Fruit fly (Drosophila melanogaster) whole organism, adult: Measurements from ENCODE around the gene Obp28a.
A peak's percentile ranks its signal among the peaks of the same experiment; 100 is the strongest.

Source experiments
- CG11617 ChIP-seq: fragments of 200-800 bp; sonication (Bioruptor generic); optimal IDR thresholded peaks from 2 replicates; lab custom pipeline; 2017; ENCODE audit warnings: mild to moderate bottlenecking, missing biosample characterization, missing genetic modification reagents, missing genetic modification characterization
- CG12768 ChIP-seq: fragments of 200-800 bp; sonication (Bioruptor generic); optimal IDR thresholded peaks from 2 replicates; lab custom pipeline; 2017; ENCODE audit warnings: missing biosample characterization, missing genetic modification characterization, mild to moderate bottlenecking, moderate library complexity, missing genetic modification reagents
- CG14711 ChIP-seq: fragments of 200-800 bp; sonication (Bioruptor generic); optimal IDR thresholded peaks from 2 replicates; lab custom pipeline; 2018; ENCODE audit warnings: missing biosample characterization, mild to moderate bottlenecking, missing genetic modification characterization, moderate library complexity
- CG1620 ChIP-seq: fragments of 200-800 bp; sonication (Bioruptor generic); optimal IDR thresholded peaks from 2 replicates; lab custom pipeline; 2016; ENCODE audit warnings: missing biosample characterization, missing genetic modification characterization
- CG33017 ChIP-seq: fragments of 200-800 bp; sonication (Bioruptor generic); optimal IDR thresholded peaks from 2 replicates; lab custom pipeline; 2018; ENCODE audit warnings: missing biosample characterization, mild to moderate bottlenecking, missing genetic modification characterization, moderate library complexity
- CG5204 ChIP-seq: fragments of 200-800 bp; sonication (Bioruptor generic); optimal IDR thresholded peaks from 2 replicates; lab custom pipeline; 2016; ENCODE audit warnings: missing biosample characterization, missing genetic modification characterization
- CG7045 ChIP-seq: fragments of 200-800 bp; sonication (Bioruptor generic); optimal IDR thresholded peaks from 2 replicates; lab custom pipeline; 2017; ENCODE audit warnings: missing biosample characterization, mild to moderate bottlenecking, missing genetic modification characterization
- CG7101 ChIP-seq: fragments of 200-800 bp; sonication (Bioruptor generic); optimal IDR thresholded peaks from 2 replicates; lab custom pipeline; 2018; ENCODE audit warnings: missing biosample characterization, mild to moderate bottlenecking, missing genetic modification characterization, moderate library complexity
- Clk ChIP-seq: fragments of 200-800 bp; sonication (Bioruptor generic); optimal IDR thresholded peaks from 2 replicates; lab custom pipeline; 2017; ENCODE audit warnings: missing biosample characterization, missing genetic modification characterization
- Crg-1 ChIP-seq: fragments of 200-800 bp; sonication (Bioruptor generic); optimal IDR thresholded peaks from 2 replicates; lab custom pipeline; 2016; ENCODE audit warnings: missing biosample characterization, missing genetic modification characterization
- Hr96 ChIP-seq: fragments of 200-800 bp; sonication (Bioruptor generic); optimal IDR thresholded peaks from 2 replicates; lab custom pipeline; 2016; ENCODE audit warnings: missing biosample characterization, missing genetic modification characterization
- Mnt ChIP-seq: fragments of 200-800 bp; sonication (Bioruptor generic); optimal IDR thresholded peaks from 2 replicates; lab custom pipeline; 2016; ENCODE audit warnings: missing biosample characterization, mild to moderate bottlenecking, missing genetic modification characterization
- bab1 ChIP-seq: fragments of 200-800 bp; sonication (Bioruptor generic); optimal IDR thresholded peaks from 3 replicates; lab custom pipeline; 2019; ENCODE audit warnings: missing biosample characterization, mild to moderate bottlenecking, missing genetic modification characterization, moderate library complexity
- cic ChIP-seq: fragments of 200-800 bp; sonication (Bioruptor generic); optimal IDR thresholded peaks from 2 replicates; lab custom pipeline; 2017; ENCODE audit warnings: missing biosample characterization, mild to moderate bottlenecking, missing genetic modification characterization, moderate library complexity
- cnc ChIP-seq, 2 experiments: fragments of >200 bp; optimal IDR thresholded peaks; 2 replicates each; lab custom pipeline; 2017
- kay ChIP-seq: fragments of 200-800 bp; sonication (Bioruptor generic); peaks from one replicate; lab custom pipeline; 2016; ENCODE audit warnings: missing biosample characterization, missing genetic modification characterization, borderline replicate concordance
- ovo ChIP-seq: fragments of 200-800 bp; sonication (Bioruptor generic); optimal IDR thresholded peaks from 2 replicates; lab custom pipeline; 2016; ENCODE audit warnings: missing biosample characterization, missing genetic modification characterization
- pad ChIP-seq: fragments of 200-800 bp; sonication (Bioruptor generic); optimal IDR thresholded peaks from 3 replicates; lab custom pipeline; 2017; ENCODE audit warnings: missing biosample characterization, missing genetic modification characterization, mild to moderate bottlenecking, moderate library complexity, missing genetic modification reagents
- tj ChIP-seq: fragments of 200-800 bp; sonication (Bioruptor generic); optimal IDR thresholded peaks from 3 replicates; lab custom pipeline; 2017; ENCODE audit warnings: missing biosample characterization, mild to moderate bottlenecking, missing genetic modification characterization, moderate library complexity
- toe ChIP-seq: fragments of 200-800 bp; sonication (Bioruptor generic); optimal IDR thresholded peaks from 2 replicates; lab custom pipeline; 2016; ENCODE audit warnings: missing biosample characterization, missing genetic modification characterization

Obp28a gene

DNA sequence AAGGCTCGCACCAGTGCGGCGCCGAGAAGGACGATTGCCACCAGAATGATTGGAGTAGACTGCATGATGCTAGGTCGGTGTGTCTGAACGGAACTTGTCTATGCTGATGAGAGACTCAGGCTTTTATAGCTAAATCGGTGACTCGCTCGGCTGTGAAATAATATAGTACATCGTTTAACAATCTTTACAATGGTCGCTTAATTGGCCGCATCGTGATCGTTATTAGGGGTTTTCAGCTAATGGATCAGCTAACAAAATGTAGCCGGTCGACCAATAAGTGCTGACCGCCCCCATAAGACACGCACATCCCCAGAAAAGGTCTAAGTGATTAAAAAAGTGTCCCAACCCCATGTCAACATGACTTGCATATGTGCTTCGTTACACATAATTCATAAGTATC, at the start of gene Obp28a:
Gene Obp28a, minus strand, starts transcription at position 101 of the 400 bp plus-strand sequence.
- TF ChIP-seq kay (GFP tag; lab: Kevin White, UChicago) = no peak
- no peak for TF ChIP-seq pad (GFP tag; lab: Kevin White, UChicago)
- TF ChIP-seq CG7101 (tag; lab: Kevin White, UChicago) = no peak
- TF ChIP-seq Clk = no peak
- no peak for TF ChIP-seq CG1620 (GFP tag; lab: Kevin White, UChicago)
- no peak for TF ChIP-seq cic
- TF ChIP-seq CG11617 = no peak
- no peak for TF ChIP-seq CG33017 (tag; lab: Kevin White, UChicago)
- no peak for TF ChIP-seq Hr96
- TF ChIP-seq ovo (GFP tag; lab: Kevin White, UChicago) = no peak
- no peak for TF ChIP-seq tj (GFP tag; lab: Kevin White, UChicago)

dm6 chr2L:7545608-7546275, 48.6 kb upstream of the Obp28a start:
- no peak for TF ChIP-seq Crg-1 (GFP tag; lab: Kevin White, UChicago)
- TF ChIP-seq bab1 (GFP tag; lab: Kevin White, UChicago) = no peak
- no peak for TF ChIP-seq cic
- TF ChIP-seq cnc (optimal IDR thresholded peaks at IDR 0.05; lab: Kevin White, UChicago) = no peak

- no peak for TF ChIP-seq CG7045 (GFP tag; lab: Kevin White, UChicago)
- TF ChIP-seq cnc (optimal IDR thresholded peaks at IDR 0.05; lab: Kevin White, UChicago) = no peak
- TF ChIP-seq tj (GFP tag; lab: Kevin White, UChicago) = peak; percentile 14
- TF ChIP-seq ovo (GFP tag; lab: Kevin White, UChicago) = no peak
Observed at dm6 chr2L:7544267-7544670, 47.1 kb upstream of the Obp28a start.

DNA sequence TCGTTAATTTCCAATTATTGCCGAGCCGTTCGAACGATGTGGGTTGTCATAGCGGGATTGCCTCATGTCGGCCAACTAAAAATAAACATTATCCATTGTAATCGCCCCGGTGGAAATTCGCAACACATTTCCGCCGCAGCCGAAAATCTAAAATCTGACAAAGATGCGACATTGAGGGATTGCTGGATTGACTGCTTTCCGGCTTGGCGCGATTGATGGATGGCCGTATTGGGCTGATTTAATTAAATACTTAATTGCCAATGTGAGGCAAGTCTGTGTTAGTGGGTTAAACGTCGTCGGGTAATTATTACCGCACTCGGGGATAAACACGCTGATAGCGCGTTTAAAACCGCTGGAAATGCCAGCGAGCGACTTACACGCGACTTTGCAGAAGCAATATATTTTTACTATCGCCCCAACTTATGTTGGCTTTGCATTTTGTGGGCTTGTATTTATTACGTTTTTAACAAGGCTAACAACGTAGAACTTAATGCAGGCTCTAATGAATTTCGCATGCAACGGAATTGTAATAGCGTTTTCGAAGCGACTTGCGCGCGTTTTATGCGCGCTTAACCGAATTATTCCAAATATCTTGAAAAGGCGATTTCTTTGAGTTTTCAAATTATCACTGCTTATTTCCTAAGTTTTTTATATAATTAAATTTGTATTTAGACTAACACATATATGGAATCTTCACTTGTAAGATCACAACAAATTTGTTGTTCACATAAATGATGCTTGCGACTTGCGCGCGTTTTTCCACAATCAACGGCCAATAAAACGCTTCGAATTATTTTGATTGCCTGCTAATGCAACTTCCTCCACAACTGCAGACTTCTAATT, 45.0 kb upstream of the Obp28a start:
- TF ChIP-seq Clk (no peak), kay (GFP tag; lab: Kevin White, UChicago) (no peak), bab1 (GFP tag; lab: Kevin White, UChicago) (no peak), CG7101 (tag; lab: Kevin White, UChicago) (no peak), cnc (optimal IDR thresholded peaks at IDR 0.05; lab: Kevin White, UChicago) (no peak), Hr96 (no peak), ovo (GFP tag; lab: Kevin White, UChicago) (no peak), toe (no peak), CG7045 (GFP tag; lab: Kevin White, UChicago) (no peak)

DNA sequence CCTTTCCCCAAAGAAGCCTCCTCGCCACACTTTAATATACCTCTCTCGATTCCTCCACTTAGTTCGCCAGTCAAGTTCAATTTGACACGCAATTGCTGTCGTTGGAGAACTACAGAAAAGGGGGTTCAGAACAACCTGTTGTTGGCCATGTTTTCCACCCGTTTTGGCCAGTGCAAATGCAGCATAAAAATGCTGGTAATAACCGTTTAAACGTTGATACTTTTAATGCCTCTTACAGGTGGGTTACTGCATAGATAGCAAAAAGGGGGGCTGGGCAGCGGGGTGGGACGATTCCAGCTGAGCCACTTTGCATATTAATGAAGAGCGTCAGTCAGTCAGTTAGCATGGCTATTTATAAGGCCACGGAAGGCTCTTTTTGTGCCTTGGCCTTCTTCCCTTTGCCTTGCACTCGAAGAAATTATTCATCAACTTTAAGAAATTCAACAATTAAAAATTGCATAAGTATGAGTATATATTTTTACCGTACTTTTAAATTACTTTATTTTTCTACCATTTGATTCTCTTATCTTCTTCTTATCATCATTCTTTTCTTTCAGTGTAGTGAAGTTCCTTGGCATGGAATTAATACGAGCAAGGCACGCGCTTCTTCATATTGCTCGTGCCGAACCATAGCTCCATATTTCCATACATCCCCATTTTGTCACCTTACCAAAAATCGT, 44.0 kb upstream of the Obp28a start:
- TF ChIP-seq tj (GFP tag; lab: Kevin White, UChicago) (peak; percentile 55), CG11617 (no peak), kay (GFP tag; lab: Kevin White, UChicago) (no peak), CG7045 (GFP tag; lab: Kevin White, UChicago) (no peak)

DNA sequence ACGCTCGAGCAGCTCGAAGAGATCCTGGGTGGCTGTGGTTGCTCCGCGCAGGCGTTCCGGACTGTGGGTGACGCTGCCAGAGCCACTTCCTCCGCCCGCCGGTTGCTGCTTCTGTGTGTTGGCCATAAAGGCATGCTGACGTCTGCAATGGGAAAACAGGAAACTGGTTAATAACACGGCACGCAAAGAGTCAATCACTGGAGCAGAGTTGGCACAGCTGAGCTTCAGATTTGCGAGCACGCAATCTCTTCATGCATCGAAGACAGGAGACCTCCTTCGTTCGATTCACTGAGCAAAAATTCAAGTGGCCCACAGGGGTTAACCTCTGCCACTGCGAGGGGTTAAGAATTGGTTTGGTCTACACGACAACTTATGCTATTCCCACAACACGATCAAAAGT, 39.2 kb upstream of the Obp28a start:
- TF ChIP-seq ovo (GFP tag; lab: Kevin White, UChicago) (no peak), bab1 (GFP tag; lab: Kevin White, UChicago) (no peak), Crg-1 (GFP tag; lab: Kevin White, UChicago) (no peak), Clk (no peak), CG14711 (tag; lab: Kevin White, UChicago) (no peak), kay (GFP tag; lab: Kevin White, UChicago) (no peak), Mnt (GFP tag; lab: Kevin White, UChicago) (no peak), CG33017 (tag; lab: Kevin White, UChicago) (no peak), Hr96 (no peak), CG12768 (GFP tag; lab: Kevin White, UChicago) (no peak), CG7045 (GFP tag; lab: Kevin White, UChicago) (no peak), pad (GFP tag; lab: Kevin White, UChicago) (no peak)

DNA sequence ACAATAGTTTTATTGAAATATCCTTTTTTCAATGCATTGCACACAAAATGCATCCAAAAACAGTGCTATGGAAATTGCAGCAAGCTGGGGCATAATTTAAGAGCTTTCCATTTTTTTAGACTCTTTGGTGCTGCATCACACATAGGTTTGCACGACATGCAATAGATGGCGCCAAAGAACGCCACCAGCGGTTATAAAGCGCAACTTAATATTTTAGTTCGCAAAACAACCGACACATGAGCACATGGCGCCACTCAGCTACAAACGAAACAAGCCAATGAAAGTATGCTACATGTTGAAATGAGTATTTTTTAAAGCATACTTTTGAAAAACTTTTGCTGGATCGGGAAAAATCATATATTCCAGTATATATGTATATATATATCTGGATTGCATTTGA, 37.8 kb upstream of the Obp28a start:
- no peak for TF ChIP-seq cic
- TF ChIP-seq Clk = no peak
- TF ChIP-seq CG1620 (GFP tag; lab: Kevin White, UChicago) = peak; percentile 94
- TF ChIP-seq CG33017 (tag; lab: Kevin White, UChicago) = no peak
- peak; percentile 78 for TF ChIP-seq toe
- no peak for TF ChIP-seq cnc (optimal IDR thresholded peaks at IDR 0.05; lab: Kevin White, UChicago)
- peak; percentile 81 for TF ChIP-seq Crg-1 (GFP tag; lab: Kevin White, UChicago)
- TF ChIP-seq CG12768 (GFP tag; lab: Kevin White, UChicago) = no peak
- peak; percentile 82 for TF ChIP-seq CG7101 (tag; lab: Kevin White, UChicago)
- TF ChIP-seq kay (GFP tag; lab: Kevin White, UChicago) = no peak
- TF ChIP-seq CG14711 (tag; lab: Kevin White, UChicago) = peak; percentile 35
- TF ChIP-seq ovo (GFP tag; lab: Kevin White, UChicago) = peak; percentile 68
- peak; percentile 83 for TF ChIP-seq bab1 (GFP tag; lab: Kevin White, UChicago)
- TF ChIP-seq CG11617 = no peak
- peak; percentile 26 for TF ChIP-seq tj (GFP tag; lab: Kevin White, UChicago)
- peak; percentile 58 for TF ChIP-seq CG5204 (GFP tag; lab: Kevin White, UChicago)
- TF ChIP-seq CG7045 (GFP tag; lab: Kevin White, UChicago) = peak; percentile 65
- TF ChIP-seq Mnt (GFP tag; lab: Kevin White, UChicago) = peak; percentile 72
- peak; percentile 69 for TF ChIP-seq pad (GFP tag; lab: Kevin White, UChicago)
- TF ChIP-seq Hr96 = peak; percentile 78
